Worm (Caenorhabditis elegans): ENCODE data around the gene prp-19.
A peak's percentile ranks its signal among the peaks of the same experiment; 100 is the strongest.

Gene prp-19

ce11 chrIII:5140559-5140958 lies 31.3 kb downstream of the prp-19 start:
- TF ChIP-seq eyg-1 (tag; optimal IDR thresholded peaks at IDR 0.05) (no peak), hlh-6 (tag; optimal IDR thresholded peaks at IDR 0.05) (no peak), ama-1 (optimal IDR thresholded peaks at IDR 0.05) (no peak), pha-4 (tag; optimal IDR thresholded peaks at IDR 0.05) (no peak), che-1 (tag; optimal IDR thresholded peaks at IDR 0.05) (no peak), odd-2 (tag; optimal IDR thresholded peaks at IDR 0.05) (no peak), ceh-19 (GFP tag; optimal IDR thresholded peaks at IDR 0.05) (no peak), unc-86 (tag; optimal IDR thresholded peaks at IDR 0.05) (no peak), npax-4 (tag; optimal IDR thresholded peaks at IDR 0.05) (no peak), ceh-31 (tag; optimal IDR thresholded peaks at IDR 0.05) (no peak), K09A11.1 (tag; optimal IDR thresholded peaks at IDR 0.05; ENCODE audit: insufficient read depth) (no peak), ceh-34 (tag; optimal IDR thresholded peaks at IDR 0.05) (no peak), lin-11 (tag; optimal IDR thresholded peaks at IDR 0.05) (no peak), rnt-1 (tag; optimal IDR thresholded peaks at IDR 0.05) (no peak), dve-1 (tag; optimal IDR thresholded peaks at IDR 0.05) (no peak), ceh-18 (tag; optimal IDR thresholded peaks at IDR 0.05) (peak; percentile 53), tbx-7 (tag; optimal IDR thresholded peaks at IDR 0.05) (no peak), tbx-2 (tag; optimal IDR thresholded peaks at IDR 0.05) (peak; percentile 90), mec-3 (tag; optimal IDR thresholded peaks at IDR 0.05; ENCODE audit: borderline replicate concordance) (no peak), unc-3 (GFP tag; conservative IDR thresholded peaks at IDR 0.05) (no peak), unc-3 (tag; optimal IDR thresholded peaks at IDR 0.05) (no peak), hlh-15 (tag; optimal IDR thresholded peaks at IDR 0.05) (no peak), gmeb-2 (tag; optimal IDR thresholded peaks at IDR 0.05) (no peak), elt-4 (tag; optimal IDR thresholded peaks at IDR 0.05) (no peak), ceh-24 (tag; optimal IDR thresholded peaks at IDR 0.05) (no peak), ahr-1 (tag; optimal IDR thresholded peaks at IDR 0.05) (no peak), ceh-6 (GFP tag; optimal IDR thresholded peaks at IDR 0.05) (no peak), nhr-11 (tag; optimal IDR thresholded peaks at IDR 0.05) (no peak), ets-4 (tag; optimal IDR thresholded peaks at IDR 0.05) (peak; percentile 3), F13H6.1 (tag; optimal IDR thresholded peaks at IDR 0.05) (no peak), ceh-22 (tag; optimal IDR thresholded peaks at IDR 0.05) (no peak), unc-42 (tag; optimal IDR thresholded peaks at IDR 0.05) (no peak), elt-2 (tag; optimal IDR thresholded peaks at IDR 0.05) (no peak), sox-4 (tag; optimal IDR thresholded peaks at IDR 0.05) (no peak), unc-55 (GFP tag; optimal IDR thresholded peaks at IDR 0.05) (peak; percentile 71), lim-6 (tag; optimal IDR thresholded peaks at IDR 0.05) (no peak)

ce11 chrIII:5139768-5140167 lies 32.1 kb downstream of the prp-19 start:
- TF ChIP-seq pag-3 (tag; optimal IDR thresholded peaks at IDR 0.05; ENCODE audit: borderline replicate concordance) (no peak), fkh-6 (tag; optimal IDR thresholded peaks at IDR 0.05) (no peak), tbx-2 (tag; optimal IDR thresholded peaks at IDR 0.05) (peak; percentile 78), sdc-2 (tag; optimal IDR thresholded peaks at IDR 0.05) (no peak), fkh-10 (GFP tag; optimal IDR thresholded peaks at IDR 0.05) (no peak), unc-55 (GFP tag; optimal IDR thresholded peaks at IDR 0.05) (peak; percentile 84), T23F11.4 (GFP tag; optimal IDR thresholded peaks at IDR 0.05) (no peak), pax-1 (tag; optimal IDR thresholded peaks at IDR 0.05) (no peak), sox-4 (tag; optimal IDR thresholded peaks at IDR 0.05) (no peak), odd-2 (tag; optimal IDR thresholded peaks at IDR 0.05) (no peak)

- TF ChIP-seq nhr-232 (tag; optimal IDR thresholded peaks at IDR 0.05) (no peak), madf-2 (tag; optimal IDR thresholded peaks at IDR 0.05) (no peak), lin-11 (tag; optimal IDR thresholded peaks at IDR 0.05) (no peak), pqm-1 (tag; optimal IDR thresholded peaks at IDR 0.05) (no peak), pat-9 (tag; optimal IDR thresholded peaks at IDR 0.05) (no peak), tbx-2 (tag; optimal IDR thresholded peaks at IDR 0.05) (peak; percentile 70), unc-42 (tag; optimal IDR thresholded peaks at IDR 0.05) (peak; percentile 89), pros-1 (tag; optimal IDR thresholded peaks at IDR 0.05) (no peak), gmeb-2 (tag; optimal IDR thresholded peaks at IDR 0.05) (no peak), hlh-6 (tag; optimal IDR thresholded peaks at IDR 0.05) (no peak), ama-1 (optimal IDR thresholded peaks at IDR 0.05) (no peak), K02D7.2 (tag; optimal IDR thresholded peaks at IDR 0.05) (no peak), elt-2 (tag; optimal IDR thresholded peaks at IDR 0.05) (no peak), nhr-11 (tag; optimal IDR thresholded peaks at IDR 0.05) (no peak), ztf-16 (tag; optimal IDR thresholded peaks at IDR 0.05) (no peak)
These were observed 32.8 kb downstream of the prp-19 start for ce11 chrIII:5138940-5139533.

Measured in whole organism, late embryonic.